Fruit fly (Drosophila melanogaster) whole organism, embryonic: Measurements from ENCODE around the gene CG43293.

Experiments used
- CG13123 ChIP-seq: fragments of 200-800 bp; sonication (Bioruptor generic); optimal IDR thresholded peaks from 2 replicates; lab custom pipeline; 2016; ENCODE audit warnings: missing biosample characterization, missing genetic modification characterization
- CG13287 ChIP-seq: fragments of 200-800 bp; sonication (Bioruptor generic); IDR thresholded peaks from 2 replicates; pipeline ENCODE4 v1.3.6; 2022; ENCODE audit warnings: missing biosample characterization, missing genetic modification characterization; ENCODE audit not compliant: partially characterized antibody
- CG15514 ChIP-seq: fragments of 200-800 bp; sonication (Bioruptor generic); optimal IDR thresholded peaks from 3 replicates; lab custom pipeline; 2017; ENCODE audit warnings: missing biosample characterization, missing genetic modification characterization, mild to moderate bottlenecking, moderate library complexity, missing genetic modification reagents
- CG1647 ChIP-seq: fragments of 200-800 bp; sonication (Bioruptor generic); optimal IDR thresholded peaks from 3 replicates; lab custom pipeline; 2016; ENCODE audit warnings: missing biosample characterization, missing genetic modification characterization
- CG17912 ChIP-seq: fragments of 200-800 bp; sonication (Bioruptor generic); optimal IDR thresholded peaks from 2 replicates; lab custom pipeline; 2018; ENCODE audit warnings: missing biosample characterization, mild to moderate bottlenecking, missing genetic modification characterization
- CG3726 ChIP-seq: fragments of 200-800 bp; sonication (Bioruptor generic); IDR thresholded peaks from 3 replicates; pipeline ENCODE4, ENCODE4 v1.3.6; 2022; ENCODE audit warnings: missing biosample characterization, missing genetic modification characterization
- CG4282 ChIP-seq: fragments of 200-800 bp; sonication (Bioruptor generic); optimal IDR thresholded peaks from 2 replicates; lab custom pipeline; 2016; ENCODE audit warnings: missing biosample characterization, missing genetic modification characterization
- CG4404 ChIP-seq: fragments of 200-800 bp; sonication (Bioruptor generic); IDR thresholded peaks from 2 replicates; pipeline ENCODE4 v1.3.6; 2022; ENCODE audit warnings: missing biosample characterization, missing genetic modification characterization
- CG4820 ChIP-seq: fragments of 200-800 bp; sonication (Bioruptor generic); optimal IDR thresholded peaks from 3 replicates; lab custom pipeline; 2016; ENCODE audit warnings: missing biosample characterization, missing genetic modification characterization
- CG6175 ChIP-seq: fragments of 200-800 bp; sonication (Bioruptor generic); IDR thresholded peaks from 3 replicates; pipeline ENCODE4 v1.3.6; 2022; ENCODE audit warnings: missing biosample characterization, missing genetic modification characterization
- CG6654 ChIP-seq: fragments of 200-800 bp; sonication (Bioruptor generic); optimal IDR thresholded peaks from 2 replicates; lab custom pipeline; 2017; ENCODE audit warnings: missing biosample characterization, mild to moderate bottlenecking, missing genetic modification characterization
- CG6689 ChIP-seq: fragments of 200-800 bp; sonication (Bioruptor generic); IDR thresholded peaks from 2 replicates; pipeline ENCODE4 v1.3.6; 2022; ENCODE audit warnings: missing biosample characterization, missing genetic modification characterization
- CG9932 ChIP-seq: fragments of 200-800 bp; sonication (Bioruptor generic); IDR thresholded peaks from 2 replicates; pipeline ENCODE4 v1.3.6; 2022; ENCODE audit warnings: missing biosample characterization, missing genetic modification characterization
- CoRest ChIP-seq: fragments of 200-800 bp; sonication (Bioruptor generic); optimal IDR thresholded peaks from 3 replicates; lab custom pipeline; 2018; ENCODE audit warnings: missing biosample characterization, mild to moderate bottlenecking, missing genetic modification characterization, moderate library complexity
- D ChIP-seq, 2 experiments: fragments of 200-800 bp in 1 of 2; fragments of >200 bp in 1 of 2; sonication (Bioruptor generic) in 1 of 2; optimal IDR thresholded peaks; 2 replicates in 1 of 2; 3 replicates in 1 of 2; lab custom pipeline; 2017; ENCODE audit warnings: mild to moderate bottlenecking in 1 of 2, missing biosample characterization in 1 of 2, missing genetic modification characterization in 1 of 2, missing genetic modification reagents in 1 of 2
- D19A ChIP-seq: fragments of 200-800 bp; optimal IDR thresholded peaks from 3 replicates; lab custom pipeline; 2019; ENCODE audit warnings: missing biosample characterization, mild to moderate bottlenecking, missing genetic modification characterization, moderate library complexity
- Dek ChIP-seq: fragments of 200-800 bp; sonication (Bioruptor generic); optimal IDR thresholded peaks from 3 replicates; lab custom pipeline; 2019; ENCODE audit warnings: missing biosample characterization, mild to moderate bottlenecking, missing genetic modification characterization, moderate library complexity
- Dip2 ChIP-seq: fragments of 200-800 bp; sonication (Bioruptor generic); IDR thresholded peaks from 2 replicates; pipeline ENCODE4 v1.3.6; 2022; ENCODE audit warnings: missing biosample characterization, missing genetic modification characterization
- Dref ChIP-seq: fragments of 200-800 bp; sonication (Bioruptor generic); IDR thresholded peaks from 2 replicates; pipeline ENCODE4 v1.3.6; 2022; ENCODE audit warnings: missing biosample characterization, missing genetic modification characterization
- Hey ChIP-seq: fragments of 200-800 bp; sonication (Bioruptor generic); optimal IDR thresholded peaks from 3 replicates; lab custom pipeline; 2018; ENCODE audit warnings: missing biosample characterization, mild to moderate bottlenecking, missing genetic modification characterization
- Hmx ChIP-seq: fragments of 200-800 bp; sonication (Bioruptor generic); optimal IDR thresholded peaks from 2 replicates; lab custom pipeline; 2016; ENCODE audit warnings: missing biosample characterization, missing genetic modification characterization
- Lpt ChIP-seq: fragments of >200 bp; optimal IDR thresholded peaks from 2 replicates; lab custom pipeline; 2018; ENCODE audit warnings: missing biosample characterization, missing genetic modification characterization
- Nf-YA ChIP-seq: fragments of 200-800 bp; sonication (Bioruptor generic); IDR thresholded peaks from 2 replicates; pipeline ENCODE4 v1.3.6; 2022; ENCODE audit warnings: missing biosample characterization, missing genetic modification characterization
- NfI ChIP-seq: fragments of 200-800 bp; sonication (Bioruptor generic); optimal IDR thresholded peaks from 3 replicates; lab custom pipeline; 2018; ENCODE audit warnings: missing biosample characterization, mild to moderate bottlenecking, missing genetic modification characterization, moderate library complexity
- Oli ChIP-seq: fragments of 200-800 bp; sonication (Bioruptor generic); optimal IDR thresholded peaks from 2 replicates; lab custom pipeline; 2018; ENCODE audit warnings: missing biosample characterization, mild to moderate bottlenecking, missing genetic modification characterization, moderate library complexity
- Sox100B ChIP-seq: fragments of 200-800 bp; sonication (Bioruptor generic); optimal IDR thresholded peaks from 3 replicates; lab custom pipeline; 2018; ENCODE audit warnings: missing biosample characterization, mild to moderate bottlenecking, missing genetic modification characterization
- TFAM ChIP-seq: fragments of 200-800 bp; sonication (Bioruptor generic); optimal IDR thresholded peaks from 2 replicates; lab custom pipeline; 2017; ENCODE audit warnings: missing biosample characterization, missing genetic modification characterization, inconsistent platforms
- ap ChIP-seq: fragments of 200-800 bp; sonication (Bioruptor generic); IDR thresholded peaks from 2 replicates; pipeline ENCODE4 v1.3.6; 2022; ENCODE audit warnings: missing biosample characterization, missing genetic modification characterization
- caup ChIP-seq: fragments of 200-800 bp; sonication (Bioruptor generic); optimal IDR thresholded peaks from 3 replicates; lab custom pipeline; 2017; ENCODE audit warnings: missing biosample characterization, mild to moderate bottlenecking, missing genetic modification characterization, moderate library complexity; ENCODE audit not compliant: severe bottlenecking
- crol ChIP-seq: fragments of 200-800 bp; sonication (Bioruptor generic); IDR thresholded peaks from 2 replicates; pipeline ENCODE4 v1.3.6; 2022; ENCODE audit warnings: missing biosample characterization, missing genetic modification characterization
- danr ChIP-seq: fragments of 200-800 bp; sonication (Bioruptor generic); IDR thresholded peaks from 2 replicates; pipeline ENCODE4 v1.3.6; 2022; ENCODE audit warnings: missing biosample characterization, missing genetic modification characterization
- dmrt11E ChIP-seq: fragments of 200-800 bp; sonication (Bioruptor generic); optimal IDR thresholded peaks from 3 replicates; lab custom pipeline; 2018; ENCODE audit warnings: missing biosample characterization, mild to moderate bottlenecking, missing genetic modification characterization, moderate library complexity
- eyg ChIP-seq: fragments of 200-800 bp; sonication (Bioruptor generic); optimal IDR thresholded peaks from 3 replicates; lab custom pipeline; 2016; ENCODE audit warnings: missing biosample characterization, missing genetic modification characterization
- gcm2 ChIP-seq: fragments of 200-800 bp; sonication (Bioruptor generic); optimal IDR thresholded peaks from 2 replicates; lab custom pipeline; 2016; ENCODE audit warnings: missing biosample characterization, missing genetic modification characterization
- gro ChIP-seq: fragments of 200-800 bp; sonication (Bioruptor generic); optimal IDR thresholded peaks from 2 replicates; lab custom pipeline; 2016; ENCODE audit warnings: missing biosample characterization, missing genetic modification characterization
- gt ChIP-seq: fragments of 200-800 bp; sonication (Bioruptor generic); IDR thresholded peaks from 2 replicates; pipeline ENCODE4 v1.3.6; 2022; ENCODE audit warnings: missing biosample characterization, missing genetic modification characterization
- inv ChIP-seq: fragments of 200-800 bp; sonication (Bioruptor generic); IDR thresholded peaks from 2 replicates; pipeline ENCODE4 v1.3.6; 2022; ENCODE audit warnings: missing biosample characterization, missing genetic modification characterization; ENCODE audit not compliant: partially characterized antibody
- ken ChIP-seq: fragments of 200-800 bp; sonication (Bioruptor generic); IDR thresholded peaks from 3 replicates; pipeline ENCODE4 v1.3.6; 2022; ENCODE audit warnings: missing biosample characterization, missing genetic modification characterization
- mam ChIP-seq: fragments of 200-800 bp; sonication (Bioruptor generic); optimal IDR thresholded peaks from 3 replicates; lab custom pipeline; 2016; ENCODE audit warnings: missing biosample characterization, missing genetic modification characterization
- nau ChIP-seq: fragments of 200-800 bp; sonication (Bioruptor generic); optimal IDR thresholded peaks from 3 replicates; lab custom pipeline; 2017; ENCODE audit warnings: missing biosample characterization, mild to moderate bottlenecking, missing genetic modification characterization, missing genetic modification reagents
- nerfin-1 ChIP-seq: fragments of 200-800 bp; sonication (Bioruptor generic); optimal IDR thresholded peaks from 3 replicates; lab custom pipeline; 2019; ENCODE audit warnings: missing biosample characterization, mild to moderate bottlenecking, missing genetic modification characterization, moderate library complexity
- nmo ChIP-seq: fragments of 200-800 bp; sonication (Bioruptor generic); optimal IDR thresholded peaks from 2 replicates; lab custom pipeline; 2018; ENCODE audit warnings: missing biosample characterization, mild to moderate bottlenecking, missing genetic modification characterization, moderate library complexity
- nom ChIP-seq: fragments of 200-800 bp; sonication (Bioruptor generic); optimal IDR thresholded peaks from 2 replicates; lab custom pipeline; 2017; ENCODE audit warnings: missing biosample characterization, missing genetic modification characterization, mild to moderate bottlenecking, moderate library complexity, missing genetic modification reagents
- p53 ChIP-seq: fragments of 200-800 bp; sonication (Bioruptor generic); optimal IDR thresholded peaks from 2 replicates; lab custom pipeline; 2016; ENCODE audit warnings: missing biosample characterization, missing genetic modification characterization
- pb ChIP-seq: fragments of 200-800 bp; sonication (Bioruptor generic); optimal IDR thresholded peaks from 3 replicates; lab custom pipeline; 2016; ENCODE audit warnings: missing biosample characterization, missing genetic modification characterization
- scrt ChIP-seq: fragments of 200-800 bp; sonication (Bioruptor generic); optimal IDR thresholded peaks from 2 replicates; lab custom pipeline; 2018; ENCODE audit warnings: missing biosample characterization, mild to moderate bottlenecking, missing genetic modification characterization, moderate library complexity
- sim ChIP-seq: fragments of 200-800 bp; sonication (Bioruptor generic); IDR thresholded peaks from 2 replicates; pipeline ENCODE4 v1.3.6; 2022; ENCODE audit warnings: missing biosample characterization, missing genetic modification characterization
- sima ChIP-seq: fragments of 200-800 bp; sonication (Bioruptor generic); optimal IDR thresholded peaks from 2 replicates; lab custom pipeline; 2016; ENCODE audit warnings: missing biosample characterization, missing genetic modification characterization
- slbo ChIP-seq: fragments of 200-800 bp; sonication (Bioruptor generic); IDR thresholded peaks from 2 replicates; pipeline ENCODE4 v1.3.6; 2022; ENCODE audit warnings: missing biosample characterization, missing genetic modification characterization
- sna ChIP-seq: fragments of 200-800 bp; sonication (Bioruptor generic); IDR thresholded peaks from 2 replicates; pipeline ENCODE4 v1.3.6; 2022; ENCODE audit warnings: missing biosample characterization, missing genetic modification characterization; ENCODE audit not compliant: partially characterized antibody
- unpg ChIP-seq: fragments of 200-800 bp; sonication (Bioruptor generic); optimal IDR thresholded peaks from 3 replicates; lab custom pipeline; 2018; ENCODE audit warnings: missing biosample characterization, mild to moderate bottlenecking, missing genetic modification characterization, moderate library complexity

The CG43293 gene

dm6 chr3L:6181776-6182175, 3.2 kb upstream of the CG43293 start, which contains the start of gene CG10274 (continued):
- TF ChIP-seq CoRest (tag; lab: Kevin White, UChicago): peak; percentile 90
- TF ChIP-seq Dref (GFP tag; lab: Robert Waterston, UW): no peak
- TF ChIP-seq nau (GFP tag; lab: Kevin White, UChicago): no peak
- peak; percentile 77 for TF ChIP-seq gro (GFP tag; lab: Kevin White, UChicago)
- TF ChIP-seq caup (GFP tag; lab: Kevin White, UChicago): no peak
- TF ChIP-seq danr (GFP tag; lab: Robert Waterston, UW): no peak
- peak; percentile 67 for TF ChIP-seq CG1647 (GFP tag; lab: Kevin White, UChicago)
- no peak for TF ChIP-seq sna (GFP tag; lab: Robert Waterston, UW)
- no peak for TF ChIP-seq nom (GFP tag; lab: Kevin White, UChicago)
- TF ChIP-seq TFAM (GFP tag; lab: Kevin White, UChicago): no peak
- no peak for TF ChIP-seq CG6175 (GFP tag; lab: Robert Waterston, UW)
- TF ChIP-seq CG6689 (GFP tag; lab: Robert Waterston, UW): peak; percentile 34; the same call in 1 of the 2 replicates
- no peak for TF ChIP-seq sim (GFP tag; lab: Robert Waterston, UW)
- TF ChIP-seq CG17912: no peak
- TF ChIP-seq slbo (GFP tag; lab: Robert Waterston, UW): peak; percentile 84
- no peak for TF ChIP-seq crol (GFP tag; lab: Robert Waterston, UW)
- TF ChIP-seq nmo (GFP tag; lab: Kevin White, UChicago): peak; percentile 91
- TF ChIP-seq gt (GFP tag; lab: Robert Waterston, UW): no peak
- no peak for TF ChIP-seq p53 (GFP tag; lab: Kevin White, UChicago)
- peak; percentile 78 for TF ChIP-seq CG4820 (GFP tag; lab: Kevin White, UChicago)
- peak; percentile 88 for TF ChIP-seq CG9932 (GFP tag; lab: Robert Waterston, UW)
- TF ChIP-seq CG4282 (GFP tag; lab: Kevin White, UChicago): no peak
- TF ChIP-seq CG4404 (GFP tag; lab: Robert Waterston, UW): peak; percentile 71
- TF ChIP-seq mam: peak; percentile 80
- no peak for TF ChIP-seq scrt (GFP tag; lab: Kevin White, UChicago)
- no peak for TF ChIP-seq sima
- TF ChIP-seq CG13123 (GFP tag; lab: Kevin White, UChicago): peak; percentile 36
- TF ChIP-seq Dip2 (GFP tag; lab: Robert Waterston, UW): no peak
- TF ChIP-seq NfI (GFP tag; lab: Kevin White, UChicago): peak; percentile 81
- no peak for TF ChIP-seq Sox100B (GFP tag; lab: Kevin White, UChicago)
- TF ChIP-seq Lpt: no peak
- TF ChIP-seq nerfin-1 (tag; lab: Kevin White, UChicago): peak; percentile 81
- TF ChIP-seq D19A (tag; lab: Kevin White, UChicago): no peak
- no peak for TF ChIP-seq Nf-YA (GFP tag; lab: Robert Waterston, UW)
- TF ChIP-seq Hey (tag; lab: Kevin White, UChicago): no peak
- TF ChIP-seq CG6654 (GFP tag; lab: Kevin White, UChicago): peak; percentile 18
- TF ChIP-seq unpg: no peak
- TF ChIP-seq ken (GFP tag; lab: Robert Waterston, UW): peak; percentile 55; the same call in 2 of the 3 replicates
- TF ChIP-seq Oli (tag; lab: Kevin White, UChicago): peak; percentile 68
- TF ChIP-seq inv (GFP tag; lab: Robert Waterston, UW): no peak
- TF ChIP-seq CG3726 (GFP tag; lab: Robert Waterston, UW): no peak
- peak; percentile 54 for TF ChIP-seq gcm2 (GFP tag; lab: Kevin White, UChicago)
- no peak; the same call in 1 of the 2 replicates for TF ChIP-seq CG13287
- no peak for TF ChIP-seq ap (GFP tag; lab: Robert Waterston, UW)
- TF ChIP-seq CG15514: no peak
- TF ChIP-seq dmrt11E (tag; lab: Kevin White, UChicago): peak; percentile 77
- TF ChIP-seq D (optimal IDR thresholded peaks at IDR 0.05; lab: Kevin White, UChicago): no peak
- TF ChIP-seq D (GFP tag; optimal IDR thresholded peaks at IDR 0.05; lab: Kevin White, UChicago): peak; percentile 29
- TF ChIP-seq Dek (tag; lab: Kevin White, UChicago): no peak
- TF ChIP-seq Hmx (GFP tag; lab: Kevin White, UChicago): no peak
- no peak for TF ChIP-seq pb (GFP tag; lab: Kevin White, UChicago)
- TF ChIP-seq eyg: no peak
